Fruit fly (Drosophila melanogaster): ENCODE data around the gene c11.1.

The c11.1 gene

DNA sequence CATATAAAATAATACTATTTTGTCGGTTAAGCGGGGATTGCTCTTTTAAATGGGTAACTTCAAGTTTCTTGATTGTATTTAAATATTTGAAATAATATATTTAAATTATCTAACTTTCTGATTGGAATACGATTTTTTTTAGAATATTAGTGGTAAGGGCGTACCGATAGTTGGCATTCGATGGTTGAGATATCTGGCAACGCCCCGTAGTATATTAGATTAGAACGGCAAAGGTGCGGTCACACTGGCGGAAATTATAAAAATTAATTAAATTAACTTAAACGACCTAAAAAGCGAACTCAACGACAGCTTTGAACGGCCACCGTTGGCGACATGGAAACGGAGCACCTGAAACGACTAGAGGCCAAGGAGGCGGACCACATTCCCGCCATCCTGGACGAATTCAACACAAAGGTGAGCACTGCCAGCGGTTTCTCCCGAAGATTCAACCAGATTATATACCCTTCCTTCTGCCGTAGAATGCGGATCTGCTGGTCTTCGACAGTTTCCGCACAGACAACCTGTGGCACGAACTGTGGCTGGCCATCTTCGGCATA, 26.9 kb downstream of the c11.1 start, which contains the start of gene ric8a (continued):
- TF ChIP-seq odd (GFP tag; optimal IDR thresholded peaks at IDR 0.05) (no peak), CG3281 (GFP tag; optimal IDR thresholded peaks at IDR 0.05) (no peak), CG43689 (GFP tag; IDR thresholded peaks at IDR 0.05) (no peak), lmd (GFP tag; IDR thresholded peaks at IDR 0.05) (no peak), CG16813 (GFP tag; IDR thresholded peaks at IDR 0.05; ENCODE audit: partially characterized antibody) (peak; percentile 85), trh (GFP tag; optimal IDR thresholded peaks at IDR 0.05) (no peak), CG18764 (GFP tag; optimal IDR thresholded peaks at IDR 0.05) (no peak), CG14667 (GFP tag; IDR thresholded peaks at IDR 0.05) (no peak), stc (GFP tag; IDR thresholded peaks at IDR 0.05) (no peak), Myb (GFP tag; optimal IDR thresholded peaks at IDR 0.05) (no peak), CG10431 (GFP tag; optimal IDR thresholded peaks at IDR 0.05) (no peak), tll (GFP tag; optimal IDR thresholded peaks at IDR 0.05) (no peak), Mes4 (GFP tag; optimal IDR thresholded peaks at IDR 0.05) (no peak), dysf (GFP tag; IDR thresholded peaks at IDR 0.05) (no peak), CG15601 (tag; optimal IDR thresholded peaks at IDR 0.05) (peak; percentile 21), zfh1 (GFP tag; IDR thresholded peaks at IDR 0.05) (0 out of 3 replicates have a peak, but pooled peaks have one; percentile 21), Oaz (GFP tag; IDR thresholded peaks at IDR 0.05) (no peak), Doc2 (GFP tag; IDR thresholded peaks at IDR 0.05) (no peak), mam (GFP tag; optimal IDR thresholded peaks at IDR 0.05) (no peak), pita (GFP tag; optimal IDR thresholded peaks at IDR 0.05) (no peak), Drgx (GFP tag; IDR thresholded peaks at IDR 0.05) (no peak), nmo (GFP tag; optimal IDR thresholded peaks at IDR 0.05) (peak; percentile 40), CG8281 (tag; optimal IDR thresholded peaks at IDR 0.05) (no peak), inv (GFP tag; IDR thresholded peaks at IDR 0.05; ENCODE audit: partially characterized antibody) (peak; percentile 76), CG17361 (GFP tag; IDR thresholded peaks at IDR 0.05) (no peak), CG13123 (GFP tag; optimal IDR thresholded peaks at IDR 0.05) (no peak), HmgZ (tag; optimal IDR thresholded peaks at IDR 0.05) (no peak), danr (GFP tag; IDR thresholded peaks at IDR 0.05) (no peak), corto (GFP tag; optimal IDR thresholded peaks at IDR 0.05) (no peak), ssp (GFP tag; IDR thresholded peaks at IDR 0.05) (no peak), pzg (GFP tag; optimal IDR thresholded peaks at IDR 0.05) (peak; percentile 54), br (optimal IDR thresholded peaks at IDR 0.05) (no peak), repo (GFP tag; optimal IDR thresholded peaks at IDR 0.05) (no peak), bcd (GFP tag; optimal IDR thresholded peaks at IDR 0.05) (no peak), Optix (GFP tag; IDR thresholded peaks at IDR 0.05) (no peak), ERR (GFP tag; optimal IDR thresholded peaks at IDR 0.05) (no peak), CG12071 (GFP tag; optimal IDR thresholded peaks at IDR 0.05) (no peak), CHES-1-like (GFP tag; optimal IDR thresholded peaks at IDR 0.05) (no peak), gce (GFP tag; IDR thresholded peaks at IDR 0.05) (no peak), Dll (GFP tag; IDR thresholded peaks at IDR 0.05; ENCODE audit: partially characterized antibody) (peak; percentile 76), otp (GFP tag; IDR thresholded peaks at IDR 0.05) (no peak), Taf1 (GFP tag; IDR thresholded peaks at IDR 0.05) (no peak), CG13296 (GFP tag; optimal IDR thresholded peaks at IDR 0.05) (no peak), CG4404 (GFP tag; IDR thresholded peaks at IDR 0.05) (no peak), CG7372 (GFP tag; IDR thresholded peaks at IDR 0.05) (no peak), CG1832 (GFP tag; optimal IDR thresholded peaks at IDR 0.05) (no peak), pum (GFP tag; optimal IDR thresholded peaks at IDR 0.05) (no peak), vvl (GFP tag; IDR thresholded peaks at IDR 0.05) (peak; percentile 38; the same call in 1 of the 2 replicates), D19A (tag; optimal IDR thresholded peaks at IDR 0.05) (no peak), CG7745 (tag; optimal IDR thresholded peaks at IDR 0.05) (peak; percentile 99), CG16863 (GFP tag; optimal IDR thresholded peaks at IDR 0.05) (no peak), CG3065 (GFP tag; optimal IDR thresholded peaks at IDR 0.05) (no peak)

Data from whole organism, embryonic.